Fruit fly (Drosophila melanogaster): Measurements from ENCODE around the gene RpS27.

The RpS27 gene

dm6 chr3R:25265589-25266201, 18.4 kb upstream of the RpS27 start, which contains the start of the genes GlnRS and RIOK2 (continued):
- no peak for TF ChIP-seq pb (GFP tag; optimal IDR thresholded peaks at IDR 0.05)
- TF ChIP-seq Ets97D (GFP tag; optimal IDR thresholded peaks at IDR 0.05) = peak; percentile 85
- 0 out of 2 replicates have a peak, but pooled peaks have one; percentile 13 for TF ChIP-seq cas (GFP tag; IDR thresholded peaks at IDR 0.05)
- no peak for TF ChIP-seq pan (optimal IDR thresholded peaks at IDR 0.05)
- TF ChIP-seq pan (GFP tag; optimal IDR thresholded peaks at IDR 0.05 in 1 of 2, IDR thresholded peaks at IDR 0.05 in 1 of 2) = no peak
- TF ChIP-seq tap (tag; optimal IDR thresholded peaks at IDR 0.05) = no peak
- no peak for TF ChIP-seq tx (GFP tag; optimal IDR thresholded peaks at IDR 0.05)
- TF ChIP-seq Med (GFP tag) = peak; percentile 78
- TF ChIP-seq CG10565 (GFP tag; optimal IDR thresholded peaks at IDR 0.05) = no peak
- no peak for TF ChIP-seq luna (GFP tag; optimal IDR thresholded peaks at IDR 0.05)
- peak; percentile 93 for TF ChIP-seq hb (GFP tag; IDR thresholded peaks at IDR 0.05; ENCODE audit: partially characterized antibody)
- no peak for TF ChIP-seq CG8478 (optimal IDR thresholded peaks at IDR 0.05)
- peak in 1 of 3 experiments; percentile 100 for TF ChIP-seq lola (GFP tag; optimal IDR thresholded peaks at IDR 0.05)
- peak; percentile 99 for TF ChIP-seq CG13287 (GFP tag; IDR thresholded peaks at IDR 0.05; ENCODE audit: partially characterized antibody)
- peak in 1 of 2 experiments; percentile 41 for TF ChIP-seq Hr78 (GFP tag; optimal IDR thresholded peaks at IDR 0.05)
- TF ChIP-seq sisA (GFP tag; IDR thresholded peaks at IDR 0.05) = no peak
- TF ChIP-seq nerfin-2 (GFP tag; IDR thresholded peaks at IDR 0.05; ENCODE audit: partially characterized antibody) = peak; percentile 75; the same call in 1 of the 2 replicates
- no peak for TF ChIP-seq lab (GFP tag; optimal IDR thresholded peaks at IDR 0.05)
- TF ChIP-seq Hand (GFP tag; optimal IDR thresholded peaks at IDR 0.05) = no peak
- no peak for TF ChIP-seq Kr (GFP tag; optimal IDR thresholded peaks at IDR 0.05)
- no peak for TF ChIP-seq sens-2 (GFP tag; IDR thresholded peaks at IDR 0.05)
- TF ChIP-seq CG16813 (GFP tag; IDR thresholded peaks at IDR 0.05; ENCODE audit: partially characterized antibody) = peak; percentile 94
- no peak for TF ChIP-seq her (GFP tag; optimal IDR thresholded peaks at IDR 0.05)
- TF ChIP-seq trh (GFP tag; optimal IDR thresholded peaks at IDR 0.05) = no peak
- no peak for TF ChIP-seq CG6654 (GFP tag; optimal IDR thresholded peaks at IDR 0.05)
- no peak for TF ChIP-seq toy (GFP tag; IDR thresholded peaks at IDR 0.05)
- TF ChIP-seq Dll (GFP tag; IDR thresholded peaks at IDR 0.05; ENCODE audit: partially characterized antibody) = peak; percentile 95
- peak; percentile 6 for TF ChIP-seq mirr (GFP tag; optimal IDR thresholded peaks at IDR 0.05)
- TF ChIP-seq CG7928 (GFP tag; optimal IDR thresholded peaks at IDR 0.05) = no peak
- TF ChIP-seq exex (tag; optimal IDR thresholded peaks at IDR 0.05) = no peak
- TF ChIP-seq CG8281 (tag; optimal IDR thresholded peaks at IDR 0.05) = no peak
- no peak for TF ChIP-seq CG10543 (GFP tag; optimal IDR thresholded peaks at IDR 0.05)
- peak; percentile 69 for TF ChIP-seq phol (tag; optimal IDR thresholded peaks at IDR 0.05)
- TF ChIP-seq crc (GFP tag; optimal IDR thresholded peaks at IDR 0.05) = no peak
- TF ChIP-seq CG9727 (GFP tag; optimal IDR thresholded peaks at IDR 0.05) = peak; percentile 0
- TF ChIP-seq nerfin-1 (tag; optimal IDR thresholded peaks at IDR 0.05) = no peak
- peak; percentile 78 for TF ChIP-seq Sin3A (optimal IDR thresholded peaks at IDR 0.05)
- TF ChIP-seq CG33213 (GFP tag; optimal IDR thresholded peaks at IDR 0.05) = peak; percentile 54
- TF ChIP-seq CG7839 (tag; optimal IDR thresholded peaks at IDR 0.05) = no peak
- TF ChIP-seq insv (GFP tag; optimal IDR thresholded peaks at IDR 0.05) = no peak
- TF ChIP-seq CG18619 (GFP tag; optimal IDR thresholded peaks at IDR 0.05) = no peak
- no peak for TF ChIP-seq eve (GFP tag; optimal IDR thresholded peaks at IDR 0.05)
- TF ChIP-seq H15 (GFP tag; IDR thresholded peaks at IDR 0.05) = no peak
- TF ChIP-seq CG10462 (GFP tag; optimal IDR thresholded peaks at IDR 0.05) = no peak
- peak; percentile 88 for TF ChIP-seq CG1024 (GFP tag; IDR thresholded peaks at IDR 0.05)
- peak; percentile 94 for TF ChIP-seq inv (GFP tag; IDR thresholded peaks at IDR 0.05; ENCODE audit: partially characterized antibody)
- TF ChIP-seq slp2 (GFP tag; optimal IDR thresholded peaks at IDR 0.05) = no peak
- peak; percentile 28 for TF ChIP-seq twi (tag; optimal IDR thresholded peaks at IDR 0.05)
- TF ChIP-seq stc (GFP tag; IDR thresholded peaks at IDR 0.05) = no peak
- TF ChIP-seq pho (GFP tag; optimal IDR thresholded peaks at IDR 0.05) = peak; percentile 5

Measured in whole organism, embryonic.